Fruit fly (Drosophila melanogaster): ENCODE results near the gene Eip74EF.
A peak's percentile ranks its signal among the peaks of the same experiment; 100 is the strongest.

DNA sequence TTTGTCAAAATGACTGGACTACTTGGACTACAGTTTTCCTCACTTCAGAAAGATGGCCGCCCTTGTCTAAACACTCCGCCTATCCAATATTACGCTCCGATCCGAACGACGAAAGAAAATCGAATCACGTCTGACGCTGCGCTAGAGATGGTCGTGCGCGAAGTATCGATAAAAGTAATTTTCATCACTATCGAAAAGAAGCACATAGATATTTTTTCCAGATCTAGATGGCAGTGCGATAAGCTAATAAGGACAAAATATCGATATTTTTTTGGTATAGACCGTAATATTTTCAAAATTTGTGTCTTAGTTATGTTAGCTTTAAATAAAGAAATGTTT, 25.8 kb upstream of the Eip74EF start, which contains the start of gene Pep:
- peak; percentile 48 to 59 for TF ChIP-seq CTCF (optimal IDR thresholded peaks at IDR 0.05)
- no peak for TF ChIP-seq CG8478 (optimal IDR thresholded peaks at IDR 0.05)

Data from S2 (cell line).